Worm (Caenorhabditis elegans) whole organism, midembryonic: ENCODE results near the gene mec-18.

Source experiments
- T22C8.4 ChIP-seq: fragments of 200-800 bp; sonication (Bioruptor generic); IDR thresholded peaks from 2 replicates; pipeline ENCODE4 v1.3.6; 2022; ENCODE audit warnings: missing genetic modification characterization, missing compliant biosample characterization
- klf-2 ChIP-seq: fragments of 200-800 bp; sonication (Bioruptor generic); conservative IDR thresholded peaks from 2 replicates; pipeline ENCODE4 v1.3.6; 2022; ENCODE audit warnings: missing genetic modification reagents, missing genetic modification characterization, missing compliant biosample characterization
- med-1 ChIP-seq: sonication (generic microtip); optimal IDR thresholded peaks from 2 replicates; lab custom pipeline; 2017; ENCODE audit warnings: missing genetic modification characterization, mild to moderate bottlenecking, missing compliant biosample characterization, antibody characterized with exemption, missing genetic modification reagents; ENCODE audit not compliant: insufficient read depth
- ref-1 ChIP-seq: fragments of 200-800 bp; sonication (Bioruptor generic); conservative IDR thresholded peaks from 2 replicates; pipeline ENCODE4 v1.3.6; 2022; ENCODE audit warnings: missing genetic modification reagents, missing genetic modification characterization, missing compliant biosample characterization
- ztf-29 ChIP-seq: fragments of 200-800 bp; sonication (Bioruptor generic); IDR thresholded peaks from 2 replicates; pipeline ENCODE4 v1.3.6; 2022; ENCODE audit warnings: missing genetic modification reagents, missing genetic modification characterization, missing compliant biosample characterization

DNA sequence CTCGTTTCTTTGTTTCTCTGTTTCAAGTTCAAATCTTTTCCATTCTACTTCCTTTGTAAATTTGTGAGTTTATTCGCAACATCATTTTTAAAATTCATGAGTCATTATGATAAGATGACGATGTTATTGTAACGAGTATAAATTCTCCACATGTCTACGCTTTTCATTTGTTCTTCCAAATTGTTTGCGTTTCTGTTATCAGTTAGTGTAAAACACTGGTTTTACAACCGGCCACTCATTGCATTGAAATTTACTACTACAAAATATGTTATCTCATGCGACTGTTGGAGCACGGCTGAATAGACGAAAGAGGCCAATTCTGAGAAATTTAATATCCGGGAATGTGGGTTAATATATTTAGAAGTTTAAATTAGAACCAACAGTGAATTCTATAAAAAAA, 8.4 kb upstream of the mec-18 start, which contains the start of gene C52B9.19:
- no peak for TF ChIP-seq T22C8.4 (GFP tag; lab: Robert Waterston, UW)
- no peak for TF ChIP-seq ztf-29
- no peak for TF ChIP-seq klf-2 (GFP tag; lab: Robert Waterston, UW)
- TF ChIP-seq med-1 (GFP tag; lab: Kevin White, UChicago) = no peak
- TF ChIP-seq ref-1 (GFP tag; lab: Robert Waterston, UW) = no peak
